Fruit fly (Drosophila melanogaster) whole organism, prepupa: ENCODE measurements around the gene CG7730.
A peak's percentile ranks its signal among the peaks of the same experiment; 100 is the strongest.

Source experiments
- CG11294 ChIP-seq: fragments of 200-800 bp; sonication (Bioruptor generic); IDR thresholded peaks from 2 replicates; pipeline ENCODE4 v1.3.6; 2022; ENCODE audit warnings: missing biosample characterization, missing genetic modification characterization
- CG11762 ChIP-seq: fragments of 200-800 bp; sonication (Bioruptor generic); optimal IDR thresholded peaks from 3 replicates; lab custom pipeline; 2016; ENCODE audit warnings: missing biosample characterization, missing genetic modification characterization; ENCODE audit not compliant: insufficient read depth
- CG31627 ChIP-seq: fragments of 200-800 bp; sonication (Bioruptor generic); optimal IDR thresholded peaks from 3 replicates; lab custom pipeline; 2016; ENCODE audit warnings: missing biosample characterization, missing genetic modification characterization
- CG6163 ChIP-seq: fragments of 200-800 bp; sonication (Bioruptor generic); IDR thresholded peaks from 3 replicates; pipeline ENCODE4 v1.3.6; 2022; ENCODE audit warnings: missing biosample characterization, missing genetic modification characterization
- CG6854 ChIP-seq: fragments of 200-800 bp; sonication (Bioruptor generic); optimal IDR thresholded peaks from 2 replicates; lab custom pipeline; 2017; ENCODE audit warnings: missing biosample characterization, mild to moderate bottlenecking, missing genetic modification characterization
- CG8319 ChIP-seq: fragments of 200-800 bp; sonication (Bioruptor generic); optimal IDR thresholded peaks from 3 replicates; lab custom pipeline; 2016; ENCODE audit warnings: missing biosample characterization, missing genetic modification characterization
- CG9139 ChIP-seq: fragments of 200-800 bp; sonication (Bioruptor generic); optimal IDR thresholded peaks from 3 replicates; lab custom pipeline; 2017; ENCODE audit warnings: missing biosample characterization, mild to moderate bottlenecking, missing genetic modification characterization
- Hr4 ChIP-seq: fragments of 200-800 bp; sonication (Bioruptor generic); optimal IDR thresholded peaks from 3 replicates; lab custom pipeline; 2016; ENCODE audit warnings: missing biosample characterization, missing genetic modification characterization
- OdsH ChIP-seq: fragments of 200-800 bp; sonication (Bioruptor generic); optimal IDR thresholded peaks from 3 replicates; lab custom pipeline; 2016; ENCODE audit warnings: missing biosample characterization, missing genetic modification characterization
- lz ChIP-seq: fragments of 200-800 bp; sonication (Bioruptor generic); optimal IDR thresholded peaks from 3 replicates; lab custom pipeline; 2016; ENCODE audit warnings: missing biosample characterization, missing genetic modification characterization
- vri ChIP-seq: fragments of 200-800 bp; sonication (Bioruptor generic); optimal IDR thresholded peaks from 3 replicates; lab custom pipeline; 2016; ENCODE audit warnings: missing biosample characterization, mild to moderate bottlenecking, missing genetic modification characterization

- TF ChIP-seq lz (GFP tag; lab: Kevin White, UChicago) (peak; percentile 71), CG9139 (no peak), Hr4 (GFP tag; lab: Kevin White, UChicago) (no peak), CG6854 (GFP tag; lab: Kevin White, UChicago) (no peak), CG6163 (GFP tag; lab: Robert Waterston, UW) (0 out of 3 replicates have a peak, but pooled peaks have one; percentile 47), OdsH (GFP tag; lab: Kevin White, UChicago) (no peak), CG11762 (GFP tag; lab: Kevin White, UChicago) (peak; percentile 37), CG31627 (GFP tag; lab: Kevin White, UChicago) (peak; percentile 65), CG8319 (GFP tag; lab: Kevin White, UChicago) (no peak), CG11294 (GFP tag; lab: Robert Waterston, UW) (no peak; the same call in 1 of the 2 replicates), vri (no peak)
These were observed 11.4 kb upstream of the CG7730 start, which contains the start of the genes CG6664 and CG7728 for dm6 chr3L:17015663-17016575.
